Worm (Caenorhabditis elegans) whole organism, L4 larva: ENCODE data around the gene R08A2.9.

ENCODE experiments used
- F10B5.3 ChIP-seq: sonication (generic microtip); optimal IDR thresholded peaks from 2 replicates; lab custom pipeline; 2016; ENCODE audit warnings: mild to moderate bottlenecking, missing genetic modification characterization, missing compliant biosample characterization
- R02D3.7 ChIP-seq: fragments of 150-350 bp; sonication (generic microtip); optimal IDR thresholded peaks from 3 replicates; lab custom pipeline; 2014; ENCODE audit warnings: missing biosample characterization, missing genetic modification characterization
- T20F7.1 ChIP-seq: fragments of 200-800 bp; sonication (Bioruptor generic); optimal IDR thresholded peaks from 2 replicates; lab custom pipeline; 2018; ENCODE audit warnings: mild to moderate bottlenecking, missing genetic modification characterization, missing compliant biosample characterization
- T26A8.4 ChIP-seq: fragments of 200-800 bp; sonication (Bioruptor generic); IDR thresholded peaks from 2 replicates; pipeline ENCODE4 v1.3.6; 2022; ENCODE audit warnings: missing genetic modification characterization, missing compliant biosample characterization
- Y48G9A.11 ChIP-seq: fragments of 200-800 bp; sonication (Bioruptor generic); IDR thresholded peaks from 2 replicates; pipeline ENCODE4 v1.3.6; 2022; ENCODE audit warnings: missing genetic modification reagents, missing genetic modification characterization, missing compliant biosample characterization
- ZK546.5 ChIP-seq, 2 experiments: sonication (generic microtip); optimal IDR thresholded peaks; 2 replicates each; lab custom pipeline; 2017; ENCODE audit warnings: missing biosample characterization in 2 of 2, missing genetic modification characterization in 2 of 2
- aly-2 ChIP-seq: sonication (generic microtip); optimal IDR thresholded peaks from 2 replicates; lab custom pipeline; 2018; ENCODE audit warnings: missing biosample characterization, missing genetic modification characterization
- ceh-32 ChIP-seq: sonication (generic microtip); optimal IDR thresholded peaks from 2 replicates; lab custom pipeline; 2016; ENCODE audit warnings: mild to moderate bottlenecking, missing genetic modification characterization, missing compliant biosample characterization; ENCODE audit not compliant: poor library complexity
- ceh-44 ChIP-seq: fragments of 200-800 bp; sonication (Bioruptor generic); IDR thresholded peaks from 2 replicates; pipeline ENCODE4 v1.3.6; 2022; ENCODE audit warnings: missing genetic modification reagents, missing genetic modification characterization, missing compliant biosample characterization
- ceh-62 ChIP-seq: sonication (generic microtip); optimal IDR thresholded peaks from 2 replicates; lab custom pipeline; 2017; ENCODE audit warnings: missing biosample characterization, missing genetic modification characterization
- ceh-82 ChIP-seq: sonication (generic microtip); optimal IDR thresholded peaks from 2 replicates; lab custom pipeline; 2017; ENCODE audit warnings: missing biosample characterization, missing genetic modification characterization
- cey-2 ChIP-seq: sonication (generic microtip); optimal IDR thresholded peaks from 3 replicates; lab custom pipeline; 2017; ENCODE audit warnings: missing genetic modification characterization, mild to moderate bottlenecking, missing compliant biosample characterization, antibody characterized with exemption, borderline replicate concordance; ENCODE audit not compliant: insufficient read depth
- daf-16 ChIP-seq, 3 experiments: sonication (generic microtip); optimal IDR thresholded peaks; 2 replicates each; lab custom pipeline; 2016 to 2017; ENCODE audit warnings: missing genetic modification characterization in 3 of 3, missing genetic modification reagents in 3 of 3, mild to moderate bottlenecking in 2 of 3, missing compliant biosample characterization in 2 of 3, missing biosample characterization in 1 of 3, moderate library complexity in 1 of 3
- daf-8 ChIP-seq: fragments of 200-800 bp; sonication (Bioruptor generic); IDR thresholded peaks from 2 replicates; pipeline ENCODE4 v1.3.6; 2022; ENCODE audit warnings: missing genetic modification characterization, missing compliant biosample characterization
- dmd-6 ChIP-seq: fragments of 200-800 bp; sonication (Bioruptor generic); IDR thresholded peaks from 2 replicates; pipeline ENCODE4 v1.3.6; 2022; ENCODE audit warnings: missing genetic modification reagents, missing genetic modification characterization, missing compliant biosample characterization
- dmd-9 ChIP-seq: fragments of 200-800 bp; sonication (Bioruptor generic); IDR thresholded peaks from 2 replicates; pipeline ENCODE4 v1.3.6; 2022; ENCODE audit warnings: missing genetic modification reagents, missing genetic modification characterization, missing compliant biosample characterization
- egl-27 ChIP-seq: sonication (generic microtip); optimal IDR thresholded peaks from 3 replicates; lab custom pipeline; 2017; ENCODE audit warnings: missing biosample characterization, missing genetic modification reagents, missing genetic modification characterization
- egl-43 ChIP-seq: fragments of 200-800 bp; sonication (Bioruptor generic); IDR thresholded peaks from 2 replicates; pipeline ENCODE4 v1.3.6; 2022; ENCODE audit warnings: missing genetic modification reagents, missing genetic modification characterization, missing compliant biosample characterization
- gei-8 ChIP-seq: fragments of 200-800 bp; sonication (Bioruptor generic); optimal IDR thresholded peaks from 2 replicates; lab custom pipeline; 2018; ENCODE audit warnings: mild to moderate bottlenecking, missing genetic modification characterization, missing compliant biosample characterization
- hlh-11 ChIP-seq: fragments of 200-800 bp; sonication (Bioruptor generic); optimal IDR thresholded peaks from 2 replicates; lab custom pipeline; 2018; ENCODE audit warnings: mild to moderate bottlenecking, missing genetic modification characterization, missing compliant biosample characterization
- jun-1 ChIP-seq: fragments of 150-350 bp; optimal IDR thresholded peaks from 2 replicates; lab custom pipeline; 2014; ENCODE audit warnings: missing biosample characterization, missing genetic modification reagents, missing genetic modification characterization
- lin-15B ChIP-seq: fragments of 150-350 bp; sonication (generic microtip); optimal IDR thresholded peaks from 3 replicates; lab custom pipeline; 2014; ENCODE audit warnings: missing biosample characterization, missing genetic modification characterization
- lin-39 ChIP-seq: fragments of 150-350 bp; optimal IDR thresholded peaks from 2 replicates; lab custom pipeline; 2014; ENCODE audit warnings: missing biosample characterization, missing genetic modification reagents, missing genetic modification characterization
- mdl-1 ChIP-seq, 2 experiments: fragments of 150-350 bp in 1 of 2; sonication (generic microtip) in 1 of 2; optimal IDR thresholded peaks; 2 replicates each; lab custom pipeline; 2014 to 2017; ENCODE audit warnings: missing biosample characterization in 2 of 2, missing genetic modification characterization in 2 of 2
- mdt-29 ChIP-seq: fragments of 200-800 bp; sonication (Bioruptor generic); IDR thresholded peaks from 2 replicates; pipeline ENCODE4 v1.3.6; 2022; ENCODE audit warnings: missing genetic modification reagents, missing genetic modification characterization, missing compliant biosample characterization
- mep-1 ChIP-seq: fragments of 150-350 bp; sonication (generic microtip); optimal IDR thresholded peaks from 3 replicates; lab custom pipeline; 2014; ENCODE audit warnings: missing biosample characterization, missing genetic modification characterization
- mxl-2 ChIP-seq: fragments of 200-800 bp; sonication (Bioruptor generic); conservative IDR thresholded peaks from 2 replicates; pipeline ENCODE4 v1.3.6; 2022; ENCODE audit warnings: missing genetic modification reagents, missing genetic modification characterization, missing compliant biosample characterization
- nhr-10 ChIP-seq: fragments of 150-350 bp; optimal IDR thresholded peaks from 2 replicates; lab custom pipeline; 2014; ENCODE audit warnings: missing biosample characterization, missing genetic modification characterization
- nhr-237 ChIP-seq: sonication (generic microtip); optimal IDR thresholded peaks from 2 replicates; lab custom pipeline; 2017; ENCODE audit warnings: missing biosample characterization, missing genetic modification characterization
- nhr-25 ChIP-seq: sonication (generic microtip); optimal IDR thresholded peaks from 2 replicates; lab custom pipeline; 2017; ENCODE audit warnings: missing genetic modification characterization, mild to moderate bottlenecking, missing compliant biosample characterization, antibody characterized with exemption, moderate library complexity, borderline replicate concordance; ENCODE audit not compliant: insufficient read depth
- nhr-48 ChIP-seq: sonication (generic microtip); optimal IDR thresholded peaks from 2 replicates; lab custom pipeline; 2016; ENCODE audit warnings: mild to moderate bottlenecking, missing genetic modification characterization, missing compliant biosample characterization
- nhr-6 ChIP-seq: fragments of 150-350 bp; optimal IDR thresholded peaks from 2 replicates; lab custom pipeline; 2014; ENCODE audit warnings: missing biosample characterization, missing genetic modification characterization
- nhr-76 ChIP-seq: fragments of 150-350 bp; optimal IDR thresholded peaks from 2 replicates; lab custom pipeline; 2014; ENCODE audit warnings: missing biosample characterization, missing genetic modification characterization
- pqm-1 ChIP-seq: sonication (generic microtip); optimal IDR thresholded peaks from 2 replicates; lab custom pipeline; 2017; ENCODE audit warnings: missing biosample characterization, missing genetic modification characterization
- rbr-2 ChIP-seq: sonication (generic microtip); optimal IDR thresholded peaks from 2 replicates; lab custom pipeline; 2016; ENCODE audit warnings: missing genotype, missing genetic modification characterization, missing compliant biosample characterization
- snpc-1.2 ChIP-seq: fragments of 200-800 bp; sonication (Bioruptor generic); IDR thresholded peaks from 2 replicates; pipeline ENCODE4 v1.3.6; 2022; ENCODE audit warnings: missing genetic modification reagents, missing genetic modification characterization, missing compliant biosample characterization
- spr-3 ChIP-seq: fragments of 200-800 bp; sonication (Bioruptor generic); optimal IDR thresholded peaks from 2 replicates; lab custom pipeline; 2018; ENCODE audit warnings: mild to moderate bottlenecking, missing genetic modification characterization, missing compliant biosample characterization
- unc-130 ChIP-seq: sonication (generic microtip); optimal IDR thresholded peaks from 2 replicates; lab custom pipeline; 2016; ENCODE audit warnings: missing genetic modification reagents, missing genetic modification characterization, missing compliant biosample characterization
- unc-39 ChIP-seq: sonication (generic microtip); optimal IDR thresholded peaks from 2 replicates; lab custom pipeline; 2017; ENCODE audit warnings: missing biosample characterization, missing genetic modification characterization
- zfp-2 ChIP-seq: sonication (generic microtip); optimal IDR thresholded peaks from 2 replicates; lab custom pipeline; 2016; ENCODE audit warnings: mild to moderate bottlenecking, missing genetic modification characterization, missing compliant biosample characterization
- zip-11 ChIP-seq: fragments of 200-800 bp; sonication (Bioruptor generic); IDR thresholded peaks from 2 replicates; pipeline ENCODE4 v1.3.6; 2022; ENCODE audit warnings: missing genetic modification characterization, missing compliant biosample characterization
- ztf-11 ChIP-seq: fragments of 150-350 bp; optimal IDR thresholded peaks from 2 replicates; lab custom pipeline; 2014; ENCODE audit warnings: missing biosample characterization, missing genetic modification characterization
- ztf-7 ChIP-seq: fragments of 150-350 bp; optimal IDR thresholded peaks from 2 replicates; lab custom pipeline; 2014; ENCODE audit warnings: missing biosample characterization, missing genetic modification characterization

R08A2.9 gene

ce11 chrV:14696604-14697307 is 11.3 kb upstream of the R08A2.9 start, which contains the start of gene unc-112 (continued):
- TF ChIP-seq mdt-29 (GFP tag; lab: Robert Waterston, UW) (no peak), ceh-32 (tag; lab: Kevin White, UChicago) (no peak), pqm-1 (tag; lab: Kevin White, UChicago) (peak; percentile 84), egl-27 (tag; lab: Kevin White, UChicago) (no peak), cey-2 (tag; lab: Kevin White, UChicago) (peak; percentile 24), ceh-44 (no peak), nhr-10 (tag; lab: Kevin White, UChicago) (no peak), unc-130 (GFP tag; lab: Kevin White, UChicago) (no peak), ztf-11 (tag; lab: Kevin White, UChicago) (no peak), T20F7.1 (GFP tag; lab: Kevin White, UChicago) (no peak), ceh-82 (tag; lab: Kevin White, UChicago) (no peak), ceh-62 (tag; lab: Kevin White, UChicago) (no peak), jun-1 (peak; percentile 45), dmd-6 (GFP tag; lab: Robert Waterston, UW) (no peak; the same call in none of the 2 replicates), mdl-1 (tag; optimal IDR thresholded peaks at IDR 0.05; lab: Kevin White, UChicago) (peak in 1 of 2 experiments; percentile 77), ZK546.5 (tag; optimal IDR thresholded peaks at IDR 0.05; lab: Kevin White, UChicago) (no peak), mxl-2 (GFP tag; lab: Robert Waterston, UW) (no peak), zfp-2 (tag; lab: Kevin White, UChicago) (no peak), T26A8.4 (peak; percentile 24; the same call in 1 of the 2 replicates), daf-8 (GFP tag; lab: Robert Waterston, UW) (no peak), aly-2 (tag; lab: Kevin White, UChicago) (no peak), nhr-237 (tag; lab: Kevin White, UChicago) (no peak), lin-39 (tag; lab: Kevin White, UChicago) (no peak), unc-39 (no peak), nhr-25 (tag; lab: Kevin White, UChicago) (no peak), hlh-11 (tag; lab: Kevin White, UChicago) (peak; percentile 94), ztf-7 (no peak), nhr-6 (peak; percentile 98), zip-11 (GFP tag; lab: Robert Waterston, UW) (no peak), daf-16 (GFP tag; optimal IDR thresholded peaks at IDR 0.05; lab: Kevin White, UChicago) (peak in 1 of 2 experiments; percentile 71), daf-16 (tag; optimal IDR thresholded peaks at IDR 0.05; lab: Kevin White, UChicago) (no peak), dmd-9 (GFP tag; lab: Robert Waterston, UW) (no peak), nhr-48 (tag; lab: Kevin White, UChicago) (peak; percentile 25), Y48G9A.11 (GFP tag; lab: Robert Waterston, UW) (no peak), rbr-2 (tag; lab: Kevin White, UChicago) (peak; percentile 69), snpc-1.2 (GFP tag; lab: Robert Waterston, UW) (no peak), gei-8 (GFP tag; lab: Kevin White, UChicago) (peak; percentile 14), lin-15B (tag; lab: Kevin White, UChicago) (no peak), F10B5.3 (peak; percentile 50)

ce11 chrV:14698005-14698404 is 10.1 kb upstream of the R08A2.9 start:
- TF ChIP-seq mep-1 (tag; lab: Kevin White, UChicago) (no peak), nhr-76 (tag; lab: Kevin White, UChicago) (no peak), spr-3 (GFP tag; lab: Kevin White, UChicago) (no peak), R02D3.7 (tag; lab: Kevin White, UChicago) (no peak), egl-43 (GFP tag; lab: Robert Waterston, UW) (no peak)
